Worm (Caenorhabditis elegans) whole organism, L4/young adult: ENCODE measurements around the gene math-34.

ENCODE experiments used
- W03F9.2 ChIP-seq: fragments of 150-350 bp; optimal IDR thresholded peaks from 2 replicates; lab custom pipeline; 2014; ENCODE audit warnings: missing biosample characterization, missing genetic modification characterization
- dao-5 ChIP-seq: sonication (generic microtip); optimal IDR thresholded peaks from 2 replicates; lab custom pipeline; 2016; ENCODE audit warnings: missing genotype, missing genetic modification characterization, moderate library complexity, missing compliant biosample characterization
- him-1 ChIP-seq: sonication (generic microtip); optimal IDR thresholded peaks from 2 replicates; lab custom pipeline; 2016; ENCODE audit warnings: missing genotype, missing genetic modification reagents, missing genetic modification characterization, missing compliant biosample characterization

DNA sequence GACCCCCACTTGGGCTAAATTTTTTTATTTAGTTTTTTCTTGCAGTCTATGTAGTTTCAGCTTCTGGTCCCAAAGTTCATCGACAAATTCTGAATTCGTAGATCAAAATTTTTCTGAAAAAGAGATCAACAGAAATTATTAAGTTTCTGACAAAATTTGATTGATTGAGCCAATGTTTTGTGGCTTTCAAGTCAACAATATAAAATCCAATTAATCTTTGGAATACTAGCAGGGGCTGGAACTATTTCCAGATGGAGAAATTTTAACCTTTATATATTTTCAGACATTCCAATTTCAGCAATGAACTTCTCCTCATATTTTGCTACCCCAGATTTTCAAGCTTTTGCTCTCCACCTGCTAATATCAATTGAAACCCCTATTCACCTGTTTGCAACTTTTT, 45.9 kb upstream of the math-34 start, which contains the start of gene srh-274:
- TF ChIP-seq W03F9.2 (tag; lab: Kevin White, UChicago), result no peak
- no peak for TF ChIP-seq him-1 (tag; lab: Kevin White, UChicago)
- no peak for TF ChIP-seq dao-5 (tag; lab: Kevin White, UChicago)
